Fruit fly (Drosophila melanogaster) whole organism, adult: ENCODE measurements around the gene smog.

Source experiments
- CG11617 ChIP-seq: fragments of 200-800 bp; sonication (Bioruptor generic); optimal IDR thresholded peaks from 2 replicates; lab custom pipeline; 2017; ENCODE audit warnings: mild to moderate bottlenecking, missing biosample characterization, missing genetic modification reagents, missing genetic modification characterization
- CG12768 ChIP-seq: fragments of 200-800 bp; sonication (Bioruptor generic); optimal IDR thresholded peaks from 2 replicates; lab custom pipeline; 2017; ENCODE audit warnings: missing biosample characterization, missing genetic modification characterization, mild to moderate bottlenecking, moderate library complexity, missing genetic modification reagents
- CG14711 ChIP-seq: fragments of 200-800 bp; sonication (Bioruptor generic); optimal IDR thresholded peaks from 2 replicates; lab custom pipeline; 2018; ENCODE audit warnings: missing biosample characterization, mild to moderate bottlenecking, missing genetic modification characterization, moderate library complexity
- CG1620 ChIP-seq: fragments of 200-800 bp; sonication (Bioruptor generic); optimal IDR thresholded peaks from 2 replicates; lab custom pipeline; 2016; ENCODE audit warnings: missing biosample characterization, missing genetic modification characterization
- CG33017 ChIP-seq: fragments of 200-800 bp; sonication (Bioruptor generic); optimal IDR thresholded peaks from 2 replicates; lab custom pipeline; 2018; ENCODE audit warnings: missing biosample characterization, mild to moderate bottlenecking, missing genetic modification characterization, moderate library complexity
- CG5204 ChIP-seq: fragments of 200-800 bp; sonication (Bioruptor generic); optimal IDR thresholded peaks from 2 replicates; lab custom pipeline; 2016; ENCODE audit warnings: missing biosample characterization, missing genetic modification characterization
- CG7045 ChIP-seq: fragments of 200-800 bp; sonication (Bioruptor generic); optimal IDR thresholded peaks from 2 replicates; lab custom pipeline; 2017; ENCODE audit warnings: missing biosample characterization, mild to moderate bottlenecking, missing genetic modification characterization
- CG7101 ChIP-seq: fragments of 200-800 bp; sonication (Bioruptor generic); optimal IDR thresholded peaks from 2 replicates; lab custom pipeline; 2018; ENCODE audit warnings: missing biosample characterization, mild to moderate bottlenecking, missing genetic modification characterization, moderate library complexity
- Clk ChIP-seq: fragments of 200-800 bp; sonication (Bioruptor generic); optimal IDR thresholded peaks from 2 replicates; lab custom pipeline; 2017; ENCODE audit warnings: missing biosample characterization, missing genetic modification characterization
- Crg-1 ChIP-seq: fragments of 200-800 bp; sonication (Bioruptor generic); optimal IDR thresholded peaks from 2 replicates; lab custom pipeline; 2016; ENCODE audit warnings: missing biosample characterization, missing genetic modification characterization
- Hr96 ChIP-seq: fragments of 200-800 bp; sonication (Bioruptor generic); optimal IDR thresholded peaks from 2 replicates; lab custom pipeline; 2016; ENCODE audit warnings: missing biosample characterization, missing genetic modification characterization
- Mnt ChIP-seq: fragments of 200-800 bp; sonication (Bioruptor generic); optimal IDR thresholded peaks from 2 replicates; lab custom pipeline; 2016; ENCODE audit warnings: missing biosample characterization, mild to moderate bottlenecking, missing genetic modification characterization
- bab1 ChIP-seq: fragments of 200-800 bp; sonication (Bioruptor generic); optimal IDR thresholded peaks from 3 replicates; lab custom pipeline; 2019; ENCODE audit warnings: missing biosample characterization, mild to moderate bottlenecking, missing genetic modification characterization, moderate library complexity
- cic ChIP-seq: fragments of 200-800 bp; sonication (Bioruptor generic); optimal IDR thresholded peaks from 2 replicates; lab custom pipeline; 2017; ENCODE audit warnings: missing biosample characterization, mild to moderate bottlenecking, missing genetic modification characterization, moderate library complexity
- cnc ChIP-seq, 2 experiments: fragments of >200 bp; optimal IDR thresholded peaks; 2 replicates each; lab custom pipeline; 2017
- kay ChIP-seq: fragments of 200-800 bp; sonication (Bioruptor generic); peaks from one replicate; lab custom pipeline; 2016; ENCODE audit warnings: missing biosample characterization, missing genetic modification characterization, borderline replicate concordance
- ovo ChIP-seq: fragments of 200-800 bp; sonication (Bioruptor generic); optimal IDR thresholded peaks from 2 replicates; lab custom pipeline; 2016; ENCODE audit warnings: missing biosample characterization, missing genetic modification characterization
- pad ChIP-seq: fragments of 200-800 bp; sonication (Bioruptor generic); optimal IDR thresholded peaks from 3 replicates; lab custom pipeline; 2017; ENCODE audit warnings: missing biosample characterization, missing genetic modification characterization, mild to moderate bottlenecking, moderate library complexity, missing genetic modification reagents
- tj ChIP-seq: fragments of 200-800 bp; sonication (Bioruptor generic); optimal IDR thresholded peaks from 3 replicates; lab custom pipeline; 2017; ENCODE audit warnings: missing biosample characterization, mild to moderate bottlenecking, missing genetic modification characterization, moderate library complexity
- toe ChIP-seq: fragments of 200-800 bp; sonication (Bioruptor generic); optimal IDR thresholded peaks from 2 replicates; lab custom pipeline; 2016; ENCODE audit warnings: missing biosample characterization, missing genetic modification characterization

Gene smog

DNA sequence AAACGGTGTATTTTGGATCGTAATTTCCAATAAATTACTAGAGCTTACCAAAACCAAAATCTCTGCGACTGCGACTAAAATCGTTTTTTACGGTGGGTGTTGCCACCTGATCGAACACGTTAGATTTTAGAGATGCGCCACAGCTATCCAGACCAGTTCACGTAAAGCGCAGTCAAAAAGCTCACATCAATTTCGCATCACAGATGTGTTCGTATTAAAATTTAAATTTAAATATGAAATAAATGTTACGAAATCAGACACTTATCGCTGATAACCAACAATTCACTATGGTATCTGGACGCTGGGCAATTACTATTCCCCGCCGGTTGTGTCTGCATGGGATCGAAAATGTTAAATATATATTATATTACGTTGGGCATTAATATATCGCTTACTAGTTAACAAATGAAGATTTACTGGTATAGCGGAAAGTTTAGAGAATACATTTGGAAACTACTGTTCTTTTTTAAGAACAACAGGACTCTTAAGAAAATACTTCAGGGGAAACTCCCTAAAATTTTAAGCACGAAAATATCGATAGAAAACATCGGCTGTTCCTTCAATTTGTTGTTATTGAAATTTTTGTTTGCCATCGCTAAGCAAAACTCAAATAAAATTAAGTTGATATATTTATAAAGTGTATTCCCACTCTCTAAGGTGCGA is 5.3 kb upstream of the smog start, which contains the start of the genes mxt and CG11927:
TSS of gene mxt (minus strand) at position 105 of the 663 bp plus-strand sequence.
TSS of gene CG11927 (plus strand) at position 576 of the 663 bp plus-strand sequence.
- TF ChIP-seq toe (GFP tag; lab: Kevin White, UChicago) = no peak
- no peak for TF ChIP-seq kay
- peak; percentile 12 for TF ChIP-seq CG14711 (tag; lab: Kevin White, UChicago)
- TF ChIP-seq ovo (GFP tag; lab: Kevin White, UChicago) = peak; percentile 42
- peak; percentile 28 for TF ChIP-seq Mnt (GFP tag; lab: Kevin White, UChicago)
- TF ChIP-seq CG1620 (GFP tag; lab: Kevin White, UChicago) = peak; percentile 53
- peak; percentile 27 for TF ChIP-seq CG7101
- TF ChIP-seq CG11617 (GFP tag; lab: Kevin White, UChicago) = peak; percentile 47
- TF ChIP-seq pad (GFP tag; lab: Kevin White, UChicago) = peak; percentile 33
- TF ChIP-seq Crg-1 = peak; percentile 29
- peak; percentile 3 for TF ChIP-seq tj (GFP tag; lab: Kevin White, UChicago)
- TF ChIP-seq bab1 (GFP tag; lab: Kevin White, UChicago) = no peak

DNA sequence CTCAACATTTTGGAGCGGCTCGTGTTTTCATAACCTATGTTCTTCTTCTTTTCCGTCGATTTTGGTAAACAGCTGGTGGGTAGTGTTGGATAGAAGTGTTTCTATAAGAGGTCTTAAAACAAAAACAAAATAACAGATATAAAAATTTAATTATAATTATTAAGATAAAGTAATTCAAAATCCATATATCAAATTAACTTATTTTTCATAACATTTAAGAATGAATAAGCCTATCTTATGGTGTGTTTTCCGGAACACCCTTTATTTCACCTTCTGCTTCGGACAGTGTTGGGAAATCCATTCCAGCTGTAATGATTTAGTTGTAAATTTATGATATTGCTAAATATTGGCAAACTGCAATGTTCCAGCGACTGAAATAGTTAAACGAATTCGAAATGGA is 2.3 kb upstream of the smog start, which contains the start of the genes mRpS2 and Mon1:
TSS of gene mRpS2 (minus strand) at position 64 of the 400 bp plus-strand sequence.
TSS of gene Mon1 (plus strand) at position 286 of the 400 bp plus-strand sequence.
- peak; percentile 93 for TF ChIP-seq CG7045 (GFP tag; lab: Kevin White, UChicago)
- peak; percentile 86 for TF ChIP-seq Clk (GFP tag; lab: Kevin White, UChicago)
- peak; percentile 97 for TF ChIP-seq CG14711 (tag; lab: Kevin White, UChicago)
- TF ChIP-seq CG11617 (GFP tag; lab: Kevin White, UChicago) = peak; percentile 92
- peak; percentile 89 for TF ChIP-seq toe (GFP tag; lab: Kevin White, UChicago)
- peak; percentile 81 for TF ChIP-seq Mnt (GFP tag; lab: Kevin White, UChicago)
- peak; percentile 96 for TF ChIP-seq CG12768 (GFP tag; lab: Kevin White, UChicago)
- TF ChIP-seq bab1 (GFP tag; lab: Kevin White, UChicago) = peak; percentile 94
- peak; percentile 87 for TF ChIP-seq CG1620 (GFP tag; lab: Kevin White, UChicago)
- TF ChIP-seq CG33017 = peak; percentile 97
- TF ChIP-seq pad (GFP tag; lab: Kevin White, UChicago) = peak; percentile 87
- TF ChIP-seq kay = no peak
- TF ChIP-seq Crg-1 = peak; percentile 93
- peak; percentile 38 for TF ChIP-seq cic (GFP tag; lab: Kevin White, UChicago)
- peak; percentile 72 for TF ChIP-seq Hr96 (GFP tag; lab: Kevin White, UChicago)
- TF ChIP-seq cnc (optimal IDR thresholded peaks at IDR 0.05; lab: Kevin White, UChicago) = no peak
- peak; percentile 80 for TF ChIP-seq CG5204 (GFP tag; lab: Kevin White, UChicago)
- peak; percentile 98 for TF ChIP-seq CG7101
- TF ChIP-seq ovo (GFP tag; lab: Kevin White, UChicago) = peak; percentile 72
- TF ChIP-seq tj (GFP tag; lab: Kevin White, UChicago) = peak; percentile 68

DNA sequence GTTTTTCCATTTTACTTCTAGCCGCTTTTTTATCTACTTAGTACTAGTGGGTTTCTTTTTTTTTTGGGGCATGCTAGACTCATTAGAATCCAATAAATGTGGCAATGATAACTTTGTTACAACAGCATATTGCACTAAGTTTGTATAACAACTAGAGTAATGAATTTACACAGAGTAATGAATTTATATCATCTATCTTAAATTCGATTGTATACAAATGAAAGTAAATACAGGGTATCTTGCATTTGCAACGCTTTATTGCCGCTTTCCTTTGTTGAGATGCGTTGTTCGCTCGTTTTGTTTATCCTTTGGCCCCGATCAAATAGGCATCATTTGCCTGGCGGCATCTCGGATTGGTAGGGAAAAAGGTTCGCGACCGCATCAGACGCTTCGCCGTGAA is 2.2 kb downstream of the smog start:
- TF ChIP-seq CG7045 (GFP tag; lab: Kevin White, UChicago) = no peak
- TF ChIP-seq CG14711 (tag; lab: Kevin White, UChicago) = no peak
- no peak for TF ChIP-seq Mnt (GFP tag; lab: Kevin White, UChicago)
- no peak for TF ChIP-seq cic (GFP tag; lab: Kevin White, UChicago)
- no peak for TF ChIP-seq ovo (GFP tag; lab: Kevin White, UChicago)
- no peak for TF ChIP-seq CG12768 (GFP tag; lab: Kevin White, UChicago)
- no peak for TF ChIP-seq CG11617 (GFP tag; lab: Kevin White, UChicago)
- TF ChIP-seq CG33017 = no peak
- no peak for TF ChIP-seq CG5204 (GFP tag; lab: Kevin White, UChicago)
- no peak for TF ChIP-seq kay
- TF ChIP-seq tj (GFP tag; lab: Kevin White, UChicago) = no peak
- no peak for TF ChIP-seq pad (GFP tag; lab: Kevin White, UChicago)

DNA sequence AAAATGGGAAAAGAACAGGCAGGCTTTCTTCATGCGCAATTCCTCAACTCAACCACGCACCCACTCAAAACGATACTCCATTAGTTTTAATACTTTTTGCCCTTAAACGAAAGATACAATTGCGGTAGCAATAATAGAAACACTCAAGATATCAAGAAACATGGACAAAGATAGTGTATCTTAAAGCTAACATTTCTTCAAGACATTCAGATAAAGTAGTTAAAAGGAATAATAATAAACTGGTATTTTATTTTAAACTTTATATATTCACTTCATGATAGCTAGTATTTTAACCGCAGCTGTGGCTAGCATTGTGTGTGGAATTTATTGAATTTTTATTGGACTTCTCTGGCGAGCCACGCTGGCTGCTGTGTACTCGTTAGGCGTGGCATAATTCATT is 3.5 kb downstream of the smog start:
- TF ChIP-seq CG12768 (GFP tag; lab: Kevin White, UChicago) (no peak), CG7101 (no peak), CG11617 (GFP tag; lab: Kevin White, UChicago) (no peak), CG14711 (tag; lab: Kevin White, UChicago) (no peak), ovo (GFP tag; lab: Kevin White, UChicago) (no peak), toe (GFP tag; lab: Kevin White, UChicago) (no peak), pad (GFP tag; lab: Kevin White, UChicago) (no peak), Hr96 (GFP tag; lab: Kevin White, UChicago) (no peak)

DNA sequence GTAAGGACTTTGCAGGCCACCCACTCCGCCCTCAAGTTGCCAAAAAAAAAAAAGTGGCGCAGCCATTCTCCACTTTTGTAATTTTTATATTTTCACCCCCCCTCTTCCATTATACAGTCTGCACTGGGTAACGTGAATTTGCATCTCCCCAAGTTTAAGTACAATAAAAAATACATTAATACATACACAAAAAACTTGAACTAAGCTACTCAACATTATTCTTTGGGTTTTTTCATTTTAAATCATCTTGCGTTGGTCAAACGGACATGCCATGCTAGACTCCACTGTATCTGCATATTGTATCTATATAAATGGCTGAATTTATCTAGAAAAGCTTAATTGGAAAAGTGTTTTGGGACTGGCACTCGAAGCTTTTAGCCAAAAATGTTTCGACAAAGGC is 8.8 kb downstream of the smog start:
- no peak for TF ChIP-seq CG1620 (GFP tag; lab: Kevin White, UChicago)
- TF ChIP-seq CG33017 = no peak
- TF ChIP-seq bab1 (GFP tag; lab: Kevin White, UChicago) = no peak
- no peak for TF ChIP-seq toe (GFP tag; lab: Kevin White, UChicago)
- no peak for TF ChIP-seq CG7045 (GFP tag; lab: Kevin White, UChicago)
- TF ChIP-seq Mnt (GFP tag; lab: Kevin White, UChicago) = no peak
- TF ChIP-seq CG12768 (GFP tag; lab: Kevin White, UChicago) = no peak
- no peak for TF ChIP-seq ovo (GFP tag; lab: Kevin White, UChicago)
- no peak for TF ChIP-seq CG14711 (tag; lab: Kevin White, UChicago)
- no peak for TF ChIP-seq CG7101
- no peak for TF ChIP-seq cnc (optimal IDR thresholded peaks at IDR 0.05; lab: Kevin White, UChicago)

DNA sequence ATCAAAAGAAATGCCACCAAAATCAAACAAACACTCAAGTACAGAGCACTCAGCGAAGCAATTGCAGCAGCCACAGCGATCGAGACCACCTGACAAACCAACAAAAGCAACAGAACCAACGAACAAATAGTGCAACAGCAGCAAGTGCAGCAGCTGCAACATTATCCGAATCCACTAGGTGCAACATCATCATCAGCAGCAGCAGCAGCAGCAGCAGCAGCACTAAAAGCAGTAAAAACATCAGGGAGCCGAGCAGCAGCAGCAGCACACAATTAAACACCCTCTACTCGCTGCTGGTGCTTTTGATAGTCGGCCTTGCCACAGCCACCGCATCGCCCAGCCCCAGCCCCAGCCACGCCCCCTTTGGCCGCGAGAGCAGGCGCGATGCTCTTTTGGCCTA is 12.7 kb downstream of the smog start:
- TF ChIP-seq CG7101 = no peak
- no peak for TF ChIP-seq CG7045 (GFP tag; lab: Kevin White, UChicago)
- TF ChIP-seq toe (GFP tag; lab: Kevin White, UChicago) = no peak
- no peak for TF ChIP-seq Hr96 (GFP tag; lab: Kevin White, UChicago)
- TF ChIP-seq Crg-1 = no peak
- no peak for TF ChIP-seq Clk (GFP tag; lab: Kevin White, UChicago)
- TF ChIP-seq cnc (optimal IDR thresholded peaks at IDR 0.05; lab: Kevin White, UChicago) = no peak
- no peak for TF ChIP-seq tj (GFP tag; lab: Kevin White, UChicago)
- TF ChIP-seq pad (GFP tag; lab: Kevin White, UChicago) = no peak
- TF ChIP-seq CG12768 (GFP tag; lab: Kevin White, UChicago) = no peak
- no peak for TF ChIP-seq ovo (GFP tag; lab: Kevin White, UChicago)
